Worm (Caenorhabditis elegans) whole organism, young adult: ENCODE results near the gene emc-2.
A peak's percentile ranks its signal among the peaks of the same experiment; 100 is the strongest.

Source experiments
- B0035.1 ChIP-seq: sonication (generic microtip); optimal IDR thresholded peaks from 2 replicates; lab custom pipeline; 2016; ENCODE audit warnings: missing genetic modification characterization, mild to moderate bottlenecking, missing compliant biosample characterization, missing genotype, missing genetic modification reagents
- C06A6.2 ChIP-seq: fragments of 200-800 bp; sonication (Bioruptor generic); conservative IDR thresholded peaks from 2 replicates; pipeline ENCODE4 v1.3.6; 2022; ENCODE audit warnings: missing genetic modification characterization, missing compliant biosample characterization
- C17E4.6 ChIP-seq: fragments of 200-800 bp; sonication (Bioruptor generic); IDR thresholded peaks from 2 replicates; pipeline ENCODE4 v1.3.6; 2022; ENCODE audit warnings: missing genetic modification reagents, missing genetic modification characterization, missing compliant biosample characterization
- F49E8.2 ChIP-seq: sonication (generic microtip); optimal IDR thresholded peaks from 3 replicates; lab custom pipeline; 2017; ENCODE audit warnings: missing genetic modification characterization, mild to moderate bottlenecking, missing compliant biosample characterization, antibody characterized with exemption, moderate library complexity; ENCODE audit not compliant: insufficient read depth
- F52B5.7 ChIP-seq: sonication (generic microtip); optimal IDR thresholded peaks from 2 replicates; lab custom pipeline; 2016; ENCODE audit warnings: mild to moderate bottlenecking, missing genetic modification characterization, missing compliant biosample characterization
- F57C9.4 ChIP-seq: sonication (generic microtip); optimal IDR thresholded peaks from 2 replicates; lab custom pipeline; 2017; ENCODE audit warnings: mild to moderate bottlenecking, missing genetic modification characterization, missing compliant biosample characterization
- K12H6.12 ChIP-seq: fragments of 200-800 bp; sonication (Bioruptor generic); optimal IDR thresholded peaks from 2 replicates; lab custom pipeline; 2018; ENCODE audit warnings: mild to moderate bottlenecking, missing genetic modification characterization, missing compliant biosample characterization
- T26A5.8 ChIP-seq: sonication (generic microtip); optimal IDR thresholded peaks from 2 replicates; lab custom pipeline; 2016; ENCODE audit warnings: missing genetic modification characterization, missing compliant biosample characterization
- akir-1 ChIP-seq: fragments of 200-800 bp; sonication (Bioruptor generic); optimal IDR thresholded peaks from 2 replicates; lab custom pipeline; 2018; ENCODE audit warnings: mild to moderate bottlenecking, missing genetic modification characterization, moderate library complexity, missing compliant biosample characterization
- attf-3 ChIP-seq: fragments of 200-800 bp; sonication (Bioruptor generic); conservative IDR thresholded peaks from 2 replicates; pipeline ENCODE4 v1.3.6; 2022; ENCODE audit warnings: missing genetic modification reagents, missing genetic modification characterization, missing compliant biosample characterization
- bed-2 ChIP-seq: fragments of 200-800 bp; sonication (Bioruptor generic); IDR thresholded peaks from 2 replicates; pipeline ENCODE4 v1.3.6; 2022; ENCODE audit warnings: missing genetic modification reagents, missing genetic modification characterization, missing compliant biosample characterization
- ccch-3 ChIP-seq: fragments of 200-800 bp; sonication (Bioruptor generic); optimal IDR thresholded peaks from 2 replicates; lab custom pipeline; 2018; ENCODE audit warnings: mild to moderate bottlenecking, missing genetic modification characterization, missing compliant biosample characterization
- cebp-1 ChIP-seq, 2 experiments: fragments of 200-800 bp in 1 of 2; sonication (Bioruptor generic) in 1 of 2; sonication (generic microtip) in 1 of 2; IDR thresholded peaks in 1 of 2; optimal IDR thresholded peaks in 1 of 2; 2 replicates each; pipeline versions ENCODE4 v1.3.6 to Lab custom; 2017 to 2022; ENCODE audit warnings: missing compliant biosample characterization in 2 of 2, missing genetic modification characterization in 2 of 2, mild to moderate bottlenecking in 1 of 2, missing genetic modification reagents in 1 of 2, moderate library complexity in 1 of 2
- ceh-27 ChIP-seq: fragments of 200-800 bp; sonication (Bioruptor generic); optimal IDR thresholded peaks from 2 replicates; lab custom pipeline; 2018; ENCODE audit warnings: mild to moderate bottlenecking, missing genetic modification characterization, moderate library complexity, missing compliant biosample characterization
- ekl-4 ChIP-seq: fragments of 200-800 bp; sonication (Bioruptor generic); IDR thresholded peaks from 2 replicates; pipeline ENCODE4 v1.3.6; 2022; ENCODE audit warnings: missing genetic modification reagents, missing genetic modification characterization, missing compliant biosample characterization
- him-1 ChIP-seq: sonication (generic microtip); optimal IDR thresholded peaks from 2 replicates; lab custom pipeline; 2016; ENCODE audit warnings: missing genotype, missing genetic modification reagents, missing genetic modification characterization, missing compliant biosample characterization
- hmg-1.2 ChIP-seq: fragments of 200-800 bp; sonication (Bioruptor generic); IDR thresholded peaks from 2 replicates; pipeline ENCODE4 v1.3.6; 2022; ENCODE audit warnings: missing genetic modification reagents, missing genetic modification characterization, missing compliant biosample characterization
- hmg-20 ChIP-seq: fragments of 200-800 bp; sonication (Bioruptor generic); IDR thresholded peaks from 2 replicates; pipeline ENCODE4 v1.3.6; 2022; ENCODE audit warnings: missing genetic modification reagents, missing genetic modification characterization, missing compliant biosample characterization
- lin-54 ChIP-seq: fragments of 200-800 bp; sonication (Bioruptor generic); optimal IDR thresholded peaks from 2 replicates; lab custom pipeline; 2018; ENCODE audit warnings: mild to moderate bottlenecking, missing genetic modification characterization, missing compliant biosample characterization
- mes-4 ChIP-seq: sonication (generic microtip); optimal IDR thresholded peaks from 2 replicates; lab custom pipeline; 2016; ENCODE audit warnings: missing genotype, missing genetic modification characterization, missing compliant biosample characterization
- nfya-2 ChIP-seq: fragments of 200-800 bp; sonication (Bioruptor generic); IDR thresholded peaks from 2 replicates; pipeline ENCODE4 v1.3.6; 2022; ENCODE audit warnings: missing genetic modification reagents, missing genetic modification characterization, missing compliant biosample characterization
- nfyb-1 ChIP-seq: fragments of 200-800 bp; sonication (Bioruptor generic); IDR thresholded peaks from 2 replicates; pipeline ENCODE4 v1.3.6; 2022; ENCODE audit warnings: missing genetic modification reagents, missing genetic modification characterization, missing compliant biosample characterization
- nhr-120 ChIP-seq: fragments of 200-800 bp; sonication (Bioruptor generic); IDR thresholded peaks from 2 replicates; pipeline ENCODE4 v1.3.6; 2022; ENCODE audit warnings: missing genetic modification characterization, missing compliant biosample characterization
- pbrm-1 ChIP-seq: fragments of 200-800 bp; sonication (Bioruptor generic); IDR thresholded peaks from 2 replicates; pipeline ENCODE4 v1.3.6; 2022; ENCODE audit warnings: missing genetic modification reagents, missing genetic modification characterization, missing compliant biosample characterization
- rec-8 ChIP-seq, 2 experiments: sonication (generic microtip); optimal IDR thresholded peaks; 2 replicates each; lab custom pipeline; 2016; ENCODE audit warnings: mild to moderate bottlenecking in 2 of 2, missing genetic modification characterization in 2 of 2, missing genetic modification reagents in 2 of 2, missing genotype in 2 of 2, missing biosample characterization in 1 of 2, missing compliant biosample characterization in 1 of 2, moderate library complexity in 1 of 2
- rpc-1 ChIP-seq, 2 experiments: fragments of 150-350 bp in 1 of 2; sonication (generic microtip) in 1 of 2; optimal IDR thresholded peaks; 2 replicates each; lab custom pipeline; 2014 to 2018; ENCODE audit warnings: missing biosample characterization in 1 of 2, missing genetic modification characterization in 1 of 2, missing genetic modification reagents in 1 of 2, missing genotype in 1 of 2
- snpc-4 ChIP-seq, 5 experiments: fragments of 150-350 bp in 1 of 5; sonication (generic microtip) in 4 of 5; optimal IDR thresholded peaks; 2 replicates each; lab custom pipeline; 2014 to 2018; ENCODE audit warnings: missing genetic modification characterization in 5 of 5, missing biosample characterization in 3 of 5, antibody characterized with exemption in 2 of 5, mild to moderate bottlenecking in 2 of 5, missing compliant biosample characterization in 2 of 5, missing genotype in 2 of 5, moderate library complexity in 2 of 5, missing genetic modification reagents in 1 of 5
- unc-62 ChIP-seq: fragments of 150-350 bp; optimal IDR thresholded peaks from 2 replicates; lab custom pipeline; 2014; ENCODE audit warnings: missing biosample characterization, missing genetic modification reagents, missing genetic modification characterization
- zim-3 ChIP-seq: sonication (generic microtip); optimal IDR thresholded peaks from 2 replicates; lab custom pipeline; 2017; ENCODE audit warnings: mild to moderate bottlenecking, missing genetic modification characterization, moderate library complexity, missing compliant biosample characterization

Gene emc-2

DNA sequence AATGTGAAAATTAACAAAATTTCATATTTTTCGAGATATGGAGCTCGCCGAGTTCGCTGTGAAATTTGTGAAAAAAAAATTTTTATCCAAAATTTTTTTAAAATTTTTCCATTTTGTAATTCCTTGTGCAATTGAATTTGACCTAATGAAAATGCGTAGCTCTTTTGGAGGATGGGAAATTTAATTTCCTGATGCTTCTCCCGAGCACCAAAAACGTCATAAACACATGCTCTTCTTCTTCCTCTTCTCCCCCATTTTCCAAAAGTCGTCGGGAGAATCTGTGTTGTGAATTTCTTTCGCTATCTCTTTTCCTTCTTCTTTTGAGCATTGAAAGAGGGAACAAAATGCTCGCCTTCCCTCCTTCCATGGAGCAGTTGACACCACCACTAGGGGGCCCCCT is 35.5 kb upstream of the emc-2 start:
- no peak for TF ChIP-seq K12H6.12 (tag; lab: Kevin White, UChicago)
- no peak for TF ChIP-seq bed-2
- TF ChIP-seq nfyb-1: no peak
- TF ChIP-seq mes-4: no peak
- TF ChIP-seq him-1: no peak
- no peak for TF ChIP-seq F52B5.7 (tag; lab: Kevin White, UChicago)
- TF ChIP-seq attf-3 (GFP tag; lab: Robert Waterston, UW): no peak
- TF ChIP-seq lin-54: no peak
- TF ChIP-seq ceh-27 (GFP tag; lab: Kevin White, UChicago): no peak
- TF ChIP-seq ekl-4 (GFP tag; lab: Robert Waterston, UW): no peak
- no peak for TF ChIP-seq unc-62 (GFP tag; lab: Kevin White, UChicago)
- TF ChIP-seq F57C9.4 (tag; lab: Kevin White, UChicago): no peak
- TF ChIP-seq zim-3: no peak
- no peak for TF ChIP-seq T26A5.8 (tag; lab: Kevin White, UChicago)
- no peak for TF ChIP-seq nhr-120 (GFP tag; lab: Robert Waterston, UW)

DNA sequence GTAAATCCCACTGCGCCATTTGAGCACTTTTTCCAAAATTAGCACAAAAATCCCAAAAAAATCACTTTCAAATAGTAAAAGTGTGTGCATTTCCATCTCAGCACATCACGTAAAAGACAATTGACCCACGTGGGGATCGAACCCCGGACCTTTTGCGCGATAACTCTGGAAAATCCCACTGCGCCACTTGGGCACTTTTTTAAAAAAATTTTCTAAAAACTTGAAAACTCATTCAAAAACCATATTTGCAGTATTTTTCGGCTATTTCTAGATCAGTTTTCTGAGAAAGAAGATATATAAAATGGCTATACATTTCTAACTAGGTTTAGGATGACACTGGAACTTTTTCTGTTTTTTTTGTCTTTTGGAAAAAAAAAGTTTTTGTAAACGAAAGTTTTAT is 34.1 kb upstream of the emc-2 start:
- TF ChIP-seq rpc-1 (optimal IDR thresholded peaks at IDR 0.05; lab: Kevin White, UChicago) (no peak), rpc-1 (tag; optimal IDR thresholded peaks at IDR 0.05; lab: Kevin White, UChicago) (peak; percentile 7), nfya-2 (GFP tag; lab: Robert Waterston, UW) (no peak)

DNA sequence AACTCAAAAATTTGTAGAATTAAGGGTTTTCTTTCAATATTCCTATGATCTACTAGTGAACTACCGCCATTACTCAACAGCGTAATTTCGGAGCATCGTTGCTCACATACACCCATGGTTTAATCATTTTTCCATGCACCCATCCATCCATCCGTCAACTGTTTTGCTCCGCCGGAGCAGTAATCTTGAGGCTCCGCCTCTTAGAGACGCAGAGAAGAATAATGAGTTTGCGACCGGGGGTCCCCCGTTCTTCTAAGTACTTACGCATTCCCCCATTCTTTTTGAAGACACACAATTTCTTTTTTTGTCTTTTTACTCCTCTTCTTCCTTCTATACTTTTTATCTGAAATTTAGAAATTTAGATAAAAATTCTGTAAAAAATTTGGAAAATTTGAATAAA is 32.3 kb upstream of the emc-2 start:
- TF ChIP-seq nfyb-1 (0 out of 2 replicates have a peak, but pooled peaks have one; percentile 30), F49E8.2 (tag; lab: Kevin White, UChicago) (no peak), ccch-3 (no peak)

DNA sequence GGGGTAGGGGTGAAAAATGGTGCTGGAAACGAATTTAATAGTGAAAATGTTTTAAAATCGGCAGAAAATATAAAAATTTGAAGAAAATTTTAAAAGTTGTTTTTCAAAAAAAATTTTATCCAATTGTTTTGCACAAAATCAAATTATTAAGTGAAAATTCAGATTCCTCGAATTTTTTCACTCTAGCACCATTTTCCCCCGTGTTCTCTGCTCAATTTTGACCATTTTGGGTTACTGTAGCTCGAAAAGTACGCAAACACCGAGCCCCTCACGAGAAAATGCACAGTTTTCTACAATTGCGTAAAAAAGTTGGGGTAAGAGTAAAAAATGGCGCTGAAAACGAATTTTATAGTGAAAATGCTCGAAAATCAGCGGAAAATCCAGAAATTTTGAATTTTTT is 24.0 kb upstream of the emc-2 start:
- TF ChIP-seq ceh-27 (GFP tag; lab: Kevin White, UChicago) (no peak), hmg-20 (GFP tag; lab: Robert Waterston, UW) (no peak), akir-1 (GFP tag; lab: Kevin White, UChicago) (no peak), B0035.1 (tag; lab: Kevin White, UChicago) (no peak), pbrm-1 (no peak), C06A6.2 (no peak), rec-8 (tag; optimal IDR thresholded peaks at IDR 0.05; lab: Kevin White, UChicago) (no peak), snpc-4 (GFP tag; optimal IDR thresholded peaks at IDR 0.05; lab: Kevin White, UChicago) (no peak), snpc-4 (tag; optimal IDR thresholded peaks at IDR 0.05; lab: Kevin White, UChicago) (no peak), cebp-1 (GFP tag; IDR thresholded peaks at IDR 0.05; lab: Robert Waterston, UW) (no peak), cebp-1 (tag; optimal IDR thresholded peaks at IDR 0.05; lab: Kevin White, UChicago) (no peak)

DNA sequence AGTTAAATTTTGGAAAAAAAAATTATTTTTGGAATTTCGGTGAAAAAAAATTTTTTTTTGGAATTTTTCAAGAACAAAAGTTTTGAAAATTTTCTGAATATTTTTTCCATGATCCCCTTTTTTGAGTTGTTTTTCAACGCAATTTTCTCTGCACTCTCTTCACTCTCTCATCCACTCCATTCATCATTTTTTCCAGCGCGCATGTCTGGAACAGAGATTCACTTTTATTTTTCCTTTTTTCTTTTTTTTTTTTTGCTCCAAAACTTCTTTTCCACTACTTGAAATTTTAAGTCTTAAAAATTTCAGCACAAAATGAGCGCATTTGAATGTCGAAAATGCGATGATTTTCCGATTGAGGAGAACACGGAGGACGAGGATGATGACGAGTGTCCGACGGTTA is 20.8 kb upstream of the emc-2 start, which contains the start of gene jip-1:
Gene jip-1 (plus strand): TSS at position 301 of the 400 bp plus-strand sequence.
- TF ChIP-seq C17E4.6 (GFP tag; lab: Robert Waterston, UW): no peak

DNA sequence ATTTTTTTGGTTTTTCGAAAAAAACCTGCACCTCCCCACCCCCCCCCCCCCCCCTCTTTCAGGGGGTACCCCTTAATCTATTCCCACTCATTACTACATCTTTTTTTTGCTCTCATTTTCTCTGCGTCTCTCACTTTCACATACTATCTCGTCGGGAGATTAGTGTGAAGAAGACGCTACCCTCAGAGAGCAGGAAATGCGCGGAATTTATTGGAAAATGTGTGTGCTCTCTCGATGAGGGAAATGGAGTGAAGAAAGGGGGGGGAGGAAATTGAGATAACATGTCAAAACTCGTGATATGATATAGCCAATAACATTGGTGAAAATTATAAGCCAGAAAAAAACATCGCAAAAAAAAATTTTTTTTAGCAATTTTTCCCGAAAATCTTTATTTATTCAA is 19.7 kb upstream of the emc-2 start:
- TF ChIP-seq hmg-1.2 (GFP tag; lab: Robert Waterston, UW) (peak; percentile 71), hmg-20 (GFP tag; lab: Robert Waterston, UW) (no peak)
